Worm (Caenorhabditis elegans): ENCODE results near the gene srbc-41.

Gene srbc-41

DNA sequence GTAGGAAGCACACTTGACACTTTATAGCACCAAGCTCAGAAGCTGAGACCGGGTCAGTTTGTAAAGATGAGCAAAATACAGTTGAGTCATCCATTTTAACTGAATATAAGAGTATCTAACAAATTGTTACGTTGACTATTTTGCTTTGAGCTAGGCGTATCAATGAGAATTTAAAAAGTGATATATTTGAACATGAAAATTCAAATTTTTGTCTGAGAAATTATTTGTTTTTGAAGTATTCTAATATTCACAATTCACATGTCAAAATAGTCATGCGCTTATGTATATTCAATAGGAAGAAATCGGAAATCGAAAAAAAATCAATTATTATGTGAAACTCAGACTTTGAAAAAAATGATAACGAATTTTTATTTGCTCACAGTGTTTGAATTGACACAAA, 9.7 kb upstream of the srbc-41 start, which contains the start of gene nhr-110:
Gene nhr-110 (minus strand): TSS at position 101 of the 400 bp plus-strand sequence.
- TF ChIP-seq B0310.2 (tag; optimal IDR thresholded peaks at IDR 0.05) (no peak), ceh-36 (tag; optimal IDR thresholded peaks at IDR 0.05) (no peak)

- TF ChIP-seq hmbx-1 (tag; optimal IDR thresholded peaks at IDR 0.05) (no peak), tra-4 (tag; optimal IDR thresholded peaks at IDR 0.05) (no peak), tbx-37 (GFP tag; conservative IDR thresholded peaks at IDR 0.05) (no peak), hnd-1 (tag; optimal IDR thresholded peaks at IDR 0.05) (no peak), tbx-11 (GFP tag; IDR thresholded peaks at IDR 0.05) (no peak), ceh-36 (tag; optimal IDR thresholded peaks at IDR 0.05) (no peak), scrt-1 (GFP tag; IDR thresholded peaks at IDR 0.05) (no peak), flt-1 (GFP tag; IDR thresholded peaks at IDR 0.05) (no peak), pes-1 (GFP tag; IDR thresholded peaks at IDR 0.05) (no peak), F13C5.2 (tag; optimal IDR thresholded peaks at IDR 0.05) (no peak), ama-1 (optimal IDR thresholded peaks at IDR 0.05) (no peak), ceh-13 (GFP tag; optimal IDR thresholded peaks at IDR 0.05) (no peak), hmg-4 (GFP tag; optimal IDR thresholded peaks at IDR 0.05) (no peak), sea-1 (GFP tag; conservative IDR thresholded peaks at IDR 0.05) (no peak), B0310.2 (tag; optimal IDR thresholded peaks at IDR 0.05) (no peak), ets-7 (tag; optimal IDR thresholded peaks at IDR 0.05) (no peak), aly-1 (tag; optimal IDR thresholded peaks at IDR 0.05) (no peak)
Observed at ce11 chrV:1623429-1623828, 8.8 kb upstream of the srbc-41 start.

DNA sequence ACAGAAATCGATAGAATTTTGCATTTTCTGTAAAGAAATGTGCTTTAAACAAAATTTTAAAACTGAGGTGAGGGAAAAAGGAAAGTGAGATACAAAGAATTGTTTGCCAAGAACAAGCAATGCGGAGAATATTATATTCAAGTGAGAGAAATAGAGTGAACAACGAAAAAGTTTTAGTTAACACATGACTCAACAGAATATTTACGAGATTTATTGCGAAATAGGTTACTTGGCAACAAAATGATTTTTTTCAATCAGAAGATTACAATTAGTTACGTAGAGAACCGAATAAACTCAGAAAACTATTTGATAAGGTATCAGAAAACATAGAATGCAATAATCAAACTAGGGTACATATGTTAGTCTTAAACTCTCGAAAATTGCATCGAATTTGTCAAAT, 6.9 kb upstream of the srbc-41 start, which contains the start of gene nhr-117:
Gene nhr-117 (minus strand): TSS at position 27 of the 400 bp plus-strand sequence.
- TF ChIP-seq pes-1 (GFP tag; IDR thresholded peaks at IDR 0.05) (no peak), ets-7 (tag; optimal IDR thresholded peaks at IDR 0.05) (no peak), ama-1 (optimal IDR thresholded peaks at IDR 0.05) (no peak), tbx-11 (GFP tag; IDR thresholded peaks at IDR 0.05) (no peak)

DNA sequence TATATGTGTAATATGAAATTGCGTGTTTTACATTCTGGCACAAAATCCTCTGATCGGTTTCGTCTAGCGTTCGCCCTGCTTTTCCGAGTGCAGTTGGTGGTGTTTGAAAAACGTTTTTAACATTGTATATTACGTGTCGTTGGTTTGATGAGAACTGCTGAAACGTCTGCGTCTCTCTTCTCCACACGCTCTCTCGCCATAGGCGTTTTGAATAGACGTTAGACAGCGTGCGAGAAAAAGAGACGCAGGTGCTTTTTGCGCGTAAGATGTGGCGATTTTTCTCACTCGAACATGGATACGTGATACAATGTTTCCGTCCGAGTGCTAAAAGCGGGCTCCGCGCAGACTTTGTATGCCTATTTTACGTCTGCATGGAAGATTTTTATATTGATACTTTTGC, 5.9 kb upstream of the srbc-41 start:
- TF ChIP-seq F13C5.2 (tag; optimal IDR thresholded peaks at IDR 0.05) (no peak), hmg-4 (GFP tag; optimal IDR thresholded peaks at IDR 0.05) (no peak), pes-1 (GFP tag; IDR thresholded peaks at IDR 0.05) (no peak), hnd-1 (tag; optimal IDR thresholded peaks at IDR 0.05) (no peak), tbx-37 (GFP tag; conservative IDR thresholded peaks at IDR 0.05) (no peak), scrt-1 (GFP tag; IDR thresholded peaks at IDR 0.05) (no peak)

- no peak for TF ChIP-seq ama-1 (optimal IDR thresholded peaks at IDR 0.05)
- TF ChIP-seq tbx-11 (GFP tag; IDR thresholded peaks at IDR 0.05): no peak
- TF ChIP-seq tra-4 (tag; optimal IDR thresholded peaks at IDR 0.05): no peak
- TF ChIP-seq ceh-13 (GFP tag; optimal IDR thresholded peaks at IDR 0.05): no peak
Observed at ce11 chrV:1618760-1619159, 4.1 kb upstream of the srbc-41 start, which contains the start of gene nhr-179. Gene nhr-179 (minus strand): TSS chrV:1618860.

DNA sequence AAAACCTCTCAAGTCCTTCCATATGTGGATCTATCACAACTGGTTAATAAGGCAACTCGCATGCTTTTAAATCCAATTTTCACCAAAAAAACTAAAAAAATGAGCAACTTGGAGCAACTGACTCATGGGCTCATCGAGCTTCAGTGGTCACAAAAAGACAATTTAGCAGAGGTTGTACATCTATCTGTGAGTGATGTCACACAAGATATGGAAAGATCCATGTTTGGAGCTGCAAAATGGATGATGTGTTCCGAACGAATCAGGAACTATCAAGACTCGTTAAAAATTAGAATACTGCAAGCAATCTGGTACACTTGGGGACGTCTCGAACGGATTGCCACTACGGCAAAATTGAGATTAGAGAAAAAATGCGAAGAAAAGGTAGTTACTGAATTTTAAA, 3.1 kb downstream of the srbc-41 start:
- TF ChIP-seq tbx-11 (GFP tag; IDR thresholded peaks at IDR 0.05): no peak
- no peak for TF ChIP-seq tra-4 (tag; optimal IDR thresholded peaks at IDR 0.05)
- TF ChIP-seq B0310.2 (tag; optimal IDR thresholded peaks at IDR 0.05): no peak
- TF ChIP-seq ceh-13 (GFP tag; optimal IDR thresholded peaks at IDR 0.05): no peak
- no peak for TF ChIP-seq flt-1 (GFP tag; IDR thresholded peaks at IDR 0.05)
- TF ChIP-seq hnd-1 (tag; optimal IDR thresholded peaks at IDR 0.05): no peak
- no peak for TF ChIP-seq ets-7 (tag; optimal IDR thresholded peaks at IDR 0.05)
- no peak for TF ChIP-seq scrt-1 (GFP tag; IDR thresholded peaks at IDR 0.05)
- TF ChIP-seq pes-1 (GFP tag; IDR thresholded peaks at IDR 0.05): no peak
- TF ChIP-seq hmg-4 (GFP tag; optimal IDR thresholded peaks at IDR 0.05): no peak
- TF ChIP-seq ceh-36 (tag; optimal IDR thresholded peaks at IDR 0.05): no peak

ce11 chrV:1610097-1610496, 4.5 kb downstream of the srbc-41 start, which contains the start of gene nhr-177:
Gene nhr-177 (plus strand): TSS chrV:1610263.
- TF ChIP-seq hmg-4 (GFP tag; optimal IDR thresholded peaks at IDR 0.05) (no peak), hmbx-1 (tag; optimal IDR thresholded peaks at IDR 0.05) (no peak), tra-4 (tag; optimal IDR thresholded peaks at IDR 0.05) (no peak), B0310.2 (tag; optimal IDR thresholded peaks at IDR 0.05) (no peak), aly-1 (tag; optimal IDR thresholded peaks at IDR 0.05) (no peak), flt-1 (GFP tag; IDR thresholded peaks at IDR 0.05) (no peak)

- TF ChIP-seq aly-1 (tag; optimal IDR thresholded peaks at IDR 0.05): no peak
- no peak for TF ChIP-seq tra-4 (tag; optimal IDR thresholded peaks at IDR 0.05)
- TF ChIP-seq F13C5.2 (tag; optimal IDR thresholded peaks at IDR 0.05): no peak
- no peak for TF ChIP-seq ceh-36 (tag; optimal IDR thresholded peaks at IDR 0.05)
- no peak for TF ChIP-seq scrt-1 (GFP tag; IDR thresholded peaks at IDR 0.05)
- no peak for TF ChIP-seq flt-1 (GFP tag; IDR thresholded peaks at IDR 0.05)
- TF ChIP-seq ets-7 (tag; optimal IDR thresholded peaks at IDR 0.05): no peak
- TF ChIP-seq sea-1 (GFP tag; conservative IDR thresholded peaks at IDR 0.05): no peak
- TF ChIP-seq ceh-13 (GFP tag; optimal IDR thresholded peaks at IDR 0.05): no peak
- TF ChIP-seq hnd-1 (tag; optimal IDR thresholded peaks at IDR 0.05): no peak
- no peak for TF ChIP-seq hmbx-1 (tag; optimal IDR thresholded peaks at IDR 0.05)
- TF ChIP-seq pes-1 (GFP tag; IDR thresholded peaks at IDR 0.05): no peak
- no peak for TF ChIP-seq tbx-37 (GFP tag; conservative IDR thresholded peaks at IDR 0.05)
- TF ChIP-seq ama-1 (optimal IDR thresholded peaks at IDR 0.05): no peak
- no peak for TF ChIP-seq tbx-11 (GFP tag; IDR thresholded peaks at IDR 0.05)
- no peak for TF ChIP-seq B0310.2 (tag; optimal IDR thresholded peaks at IDR 0.05)
- no peak for TF ChIP-seq hmg-4 (GFP tag; optimal IDR thresholded peaks at IDR 0.05)
Observed at ce11 chrV:1607790-1608189, 6.8 kb downstream of the srbc-41 start, which contains the start of gene nhr-178. Gene nhr-178 (minus strand): TSS chrV:1607953.

Data from whole organism, early embryonic.